Worm (Caenorhabditis elegans) whole organism, L1 larva: ENCODE data around the gene srx-58.
A peak's percentile ranks its signal among the peaks of the same experiment; 100 is the strongest.

Source experiments
- F16B12.6 ChIP-seq: fragments of 150-350 bp; optimal IDR thresholded peaks from 2 replicates; lab custom pipeline; 2014; ENCODE audit warnings: missing biosample characterization, missing genetic modification characterization
- blmp-1 ChIP-seq: fragments of 150-350 bp; optimal IDR thresholded peaks from 2 replicates; lab custom pipeline; 2014; ENCODE audit warnings: missing biosample characterization, missing genetic modification characterization
- ceh-88 ChIP-seq: fragments of 200-800 bp; sonication (Bioruptor generic); IDR thresholded peaks from 2 replicates; pipeline ENCODE4 v1.3.6; 2022; ENCODE audit warnings: missing genetic modification characterization, missing compliant biosample characterization
- ceh-90 ChIP-seq: sonication (generic microtip); optimal IDR thresholded peaks from 2 replicates; lab custom pipeline; 2016; ENCODE audit warnings: missing genetic modification characterization, missing compliant biosample characterization
- efl-1 ChIP-seq, 4 experiments: fragments of 150-350 bp; optimal IDR thresholded peaks in 3 of 4; peaks in 1 of 4; 1 replicate in 1 of 4; 2 replicates in 3 of 4; lab custom pipeline; 2014; ENCODE audit warnings: missing biosample characterization in 2 of 4, missing genetic modification characterization in 2 of 4, missing genetic modification reagents in 2 of 4
- egl-13 ChIP-seq: sonication (generic microtip); optimal IDR thresholded peaks from 2 replicates; lab custom pipeline; 2016; ENCODE audit warnings: missing genotype, missing genetic modification reagents, missing genetic modification characterization, missing compliant biosample characterization
- elt-2 ChIP-seq: sonication (generic microtip); optimal IDR thresholded peaks from 2 replicates; lab custom pipeline; 2016; ENCODE audit warnings: missing genetic modification characterization, mild to moderate bottlenecking, inconsistent platforms, missing compliant biosample characterization, missing genetic modification reagents
- elt-3 ChIP-seq, 6 experiments: fragments of 150-350 bp in 1 of 6; sonication (generic microtip); optimal IDR thresholded peaks; 2 replicates each; lab custom pipeline; 2017 to 2018; ENCODE audit warnings: missing biosample characterization in 6 of 6, missing genetic modification characterization in 6 of 6, inconsistent platforms in 1 of 6
- hlh-4 ChIP-seq: sonication (generic microtip); optimal IDR thresholded peaks from 2 replicates; lab custom pipeline; 2016; ENCODE audit warnings: mild to moderate bottlenecking, missing genetic modification characterization, missing compliant biosample characterization
- irx-1 ChIP-seq: sonication (generic microtip); optimal IDR thresholded peaks from 2 replicates; lab custom pipeline; 2016; ENCODE audit warnings: missing genetic modification characterization, missing compliant biosample characterization
- jun-1 ChIP-seq: fragments of 150-350 bp; optimal IDR thresholded peaks from 2 replicates; lab custom pipeline; 2014; ENCODE audit warnings: missing biosample characterization, missing genetic modification reagents, missing genetic modification characterization
- lin-13 ChIP-seq: fragments of 150-350 bp; optimal IDR thresholded peaks from 2 replicates; lab custom pipeline; 2014; ENCODE audit warnings: missing biosample characterization, missing genetic modification reagents, missing genetic modification characterization
- mdl-1 ChIP-seq, 2 experiments: fragments of 150-350 bp; optimal IDR thresholded peaks; 2 replicates each; lab custom pipeline; 2014 to 2017; ENCODE audit warnings: missing biosample characterization in 2 of 2, missing genetic modification characterization in 2 of 2, inconsistent platforms in 1 of 2
- nhr-19 ChIP-seq: fragments of 200-800 bp; sonication (Bioruptor generic); conservative IDR thresholded peaks from 2 replicates; pipeline ENCODE4 v1.3.6; 2022; ENCODE audit warnings: missing genetic modification characterization, missing compliant biosample characterization
- nhr-237 ChIP-seq: fragments of 150-350 bp; optimal IDR thresholded peaks from 2 replicates; lab custom pipeline; 2014; ENCODE audit warnings: missing biosample characterization, missing genetic modification characterization
- nhr-47 ChIP-seq: sonication (generic microtip); optimal IDR thresholded peaks from 2 replicates; lab custom pipeline; 2016; ENCODE audit warnings: mild to moderate bottlenecking, missing genetic modification characterization, moderate library complexity, missing compliant biosample characterization
- nhr-77 ChIP-seq: fragments of 150-350 bp; optimal IDR thresholded peaks from 2 replicates; lab custom pipeline; 2014; ENCODE audit warnings: missing biosample characterization, missing genetic modification characterization
- pax-3 ChIP-seq: fragments of 200-800 bp; sonication (Bioruptor generic); optimal IDR thresholded peaks from 2 replicates; lab custom pipeline; 2018; ENCODE audit warnings: mild to moderate bottlenecking, missing genetic modification characterization, moderate library complexity, missing compliant biosample characterization
- pqm-1 ChIP-seq: sonication (generic microtip); optimal IDR thresholded peaks from 3 replicates; lab custom pipeline; 2017; ENCODE audit warnings: missing biosample characterization, missing genetic modification characterization
- rnt-1 ChIP-seq: sonication (generic microtip); optimal IDR thresholded peaks from 2 replicates; lab custom pipeline; 2016; ENCODE audit warnings: mild to moderate bottlenecking, missing genetic modification characterization, moderate library complexity, missing compliant biosample characterization
- skn-1 ChIP-seq: fragments of 150-350 bp; optimal IDR thresholded peaks from 2 replicates; lab custom pipeline; 2014; ENCODE audit warnings: missing biosample characterization, missing genetic modification characterization
- sptf-1 ChIP-seq: fragments of 150-350 bp; optimal IDR thresholded peaks from 2 replicates; lab custom pipeline; 2014; ENCODE audit warnings: missing biosample characterization, missing genetic modification characterization
- tlp-1 ChIP-seq: fragments of 150-350 bp; optimal IDR thresholded peaks from 2 replicates; lab custom pipeline; 2014; ENCODE audit warnings: missing biosample characterization, missing genetic modification characterization
- unc-130 ChIP-seq: fragments of 150-350 bp; optimal IDR thresholded peaks from 2 replicates; lab custom pipeline; 2017; ENCODE audit warnings: missing biosample characterization, missing genetic modification characterization, inconsistent platforms
- unc-62 ChIP-seq: fragments of 150-350 bp; optimal IDR thresholded peaks from 2 replicates; lab custom pipeline; 2014; ENCODE audit warnings: missing biosample characterization, missing genetic modification reagents, missing genetic modification characterization
- vab-15 ChIP-seq: sonication (generic microtip); optimal IDR thresholded peaks from 2 replicates; lab custom pipeline; 2017; ENCODE audit warnings: missing genotype, mild to moderate bottlenecking, missing genetic modification characterization, missing compliant biosample characterization

The srx-58 gene

DNA sequence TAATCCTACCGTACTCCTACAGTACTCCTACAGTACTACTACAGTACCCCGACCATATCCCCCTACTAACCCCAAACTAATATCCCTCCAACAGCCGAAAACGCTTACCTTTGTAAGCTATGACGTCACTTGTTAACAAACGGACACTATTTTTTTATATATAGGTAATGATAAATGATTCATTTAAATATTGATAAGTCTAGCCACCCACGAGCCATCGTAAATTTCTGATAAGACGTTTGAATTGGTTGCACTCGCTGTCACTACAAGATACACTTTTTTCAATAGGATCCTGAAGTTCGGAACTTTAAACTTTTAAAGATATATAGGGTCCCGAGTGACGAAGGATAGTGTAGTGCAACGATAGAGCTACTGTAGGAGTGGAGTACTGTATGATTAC is 29.8 kb upstream of the srx-58 start, which contains the start of gene nhr-247:
TSS of gene nhr-247 (plus strand) at position 330 of the 400 bp plus-strand sequence.
- TF ChIP-seq elt-2 = peak; percentile 73

DNA sequence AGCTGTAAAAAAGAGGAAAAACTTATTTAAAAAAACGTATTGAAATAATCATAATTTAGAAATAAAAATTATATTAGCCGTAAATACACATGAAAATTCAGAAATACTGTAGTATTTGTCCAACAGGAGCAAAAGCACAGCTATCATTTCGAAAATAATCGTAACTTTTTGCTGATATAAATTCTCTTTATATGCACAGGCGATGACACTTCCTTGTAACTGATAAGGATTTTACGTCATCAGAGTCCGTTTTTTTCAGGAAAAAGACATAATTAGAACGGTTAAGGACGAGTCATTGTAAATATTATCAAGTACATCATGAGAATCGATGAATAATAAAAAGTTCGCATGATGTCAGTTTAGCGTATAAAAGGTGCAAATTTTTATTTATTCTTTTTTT is 29.1 kb upstream of the srx-58 start:
- TF ChIP-seq unc-130 (tag; lab: Kevin White, UChicago) = no peak
- no peak for TF ChIP-seq F16B12.6 (tag; lab: Kevin White, UChicago)
- peak; percentile 13 for TF ChIP-seq jun-1 (tag; lab: Kevin White, UChicago)
- TF ChIP-seq pqm-1 (tag; lab: Kevin White, UChicago) = peak; percentile 33
- no peak for TF ChIP-seq nhr-77 (tag; lab: Kevin White, UChicago)
- TF ChIP-seq tlp-1 (tag; lab: Kevin White, UChicago) = no peak
- peak; percentile 84 for TF ChIP-seq elt-2
- TF ChIP-seq, all 84 proteins: peak for 3

DNA sequence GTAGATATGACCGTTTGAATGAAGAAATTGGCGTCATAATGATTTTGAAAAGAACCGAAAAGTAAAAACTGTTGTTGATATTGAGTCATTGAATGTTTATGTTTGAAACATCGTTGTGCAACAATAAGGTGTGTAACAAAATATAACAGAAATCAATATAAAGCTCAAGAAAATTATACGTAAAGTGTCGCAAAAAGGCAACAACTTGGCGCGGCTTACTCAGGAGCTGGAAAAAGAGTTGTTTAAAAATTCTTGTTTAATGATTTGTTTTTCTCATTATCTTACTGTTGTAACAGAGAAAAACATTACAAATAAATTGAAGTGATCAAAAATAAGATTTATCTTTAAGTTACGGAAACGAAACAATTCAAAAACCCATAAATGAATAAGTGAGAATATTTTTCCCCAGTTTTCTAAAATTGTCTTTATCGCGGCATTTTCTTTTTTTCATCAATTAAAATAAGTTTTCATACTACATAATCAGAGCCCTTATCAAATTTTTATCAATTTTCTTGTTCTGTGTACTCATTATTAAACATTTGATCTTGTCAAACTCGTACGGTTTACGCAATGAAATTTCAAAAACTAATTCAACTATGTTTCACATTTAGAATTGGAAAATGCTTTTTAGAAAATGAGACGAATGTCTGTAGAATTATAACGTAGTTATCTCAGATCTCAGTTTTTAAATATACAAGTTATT is 24.6 kb upstream of the srx-58 start, which contains the start of gene ZK1037.6:
TSS of gene ZK1037.6 (minus strand) at position 51 of the 703 bp plus-strand sequence.
- no peak for TF ChIP-seq sptf-1 (tag; lab: Kevin White, UChicago)
- peak; percentile 90 for TF ChIP-seq elt-2
- peak; percentile 27 for TF ChIP-seq jun-1 (tag; lab: Kevin White, UChicago)
- no peak for TF ChIP-seq skn-1 (tag; lab: Kevin White, UChicago)
- TF ChIP-seq, all 84 proteins: peak for 2

DNA sequence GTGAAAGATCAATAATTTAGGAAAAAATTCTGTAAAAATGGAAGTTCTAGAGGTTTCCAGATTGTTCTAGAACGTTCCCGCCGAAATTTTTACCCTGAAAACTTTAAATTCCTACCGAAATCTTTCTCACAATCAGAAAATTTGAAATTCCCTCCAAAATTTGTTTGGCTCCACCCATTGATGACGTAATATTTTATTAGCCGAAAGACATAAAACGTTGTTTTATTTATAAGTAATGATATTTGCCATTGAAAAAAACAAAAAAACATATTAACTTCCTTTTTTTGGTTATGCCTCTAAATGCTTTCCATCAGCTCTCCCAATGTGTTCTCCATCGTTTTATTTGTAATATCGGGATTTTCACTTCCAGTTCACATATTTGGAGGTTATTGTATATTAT is 22.2 kb upstream of the srx-58 start, which contains the start of gene srh-295:
TSS of gene srh-295 (plus strand) at position 301 of the 400 bp plus-strand sequence.
- TF ChIP-seq lin-13 (GFP tag; lab: Kevin White, UChicago) (no peak), rnt-1 (no peak), blmp-1 (tag; lab: Kevin White, UChicago) (no peak), nhr-47 (tag; lab: Kevin White, UChicago) (no peak), egl-13 (tag; lab: Kevin White, UChicago) (no peak), unc-130 (tag; lab: Kevin White, UChicago) (no peak), pqm-1 (tag; lab: Kevin White, UChicago) (no peak), vab-15 (tag; lab: Kevin White, UChicago) (no peak), F16B12.6 (tag; lab: Kevin White, UChicago) (no peak), unc-62 (GFP tag; lab: Kevin White, UChicago) (no peak), nhr-237 (tag; lab: Kevin White, UChicago) (no peak), irx-1 (tag; lab: Kevin White, UChicago) (no peak), jun-1 (tag; lab: Kevin White, UChicago) (no peak), mdl-1 (tag; optimal IDR thresholded peaks at IDR 0.05; lab: Kevin White, UChicago) (no peak)

DNA sequence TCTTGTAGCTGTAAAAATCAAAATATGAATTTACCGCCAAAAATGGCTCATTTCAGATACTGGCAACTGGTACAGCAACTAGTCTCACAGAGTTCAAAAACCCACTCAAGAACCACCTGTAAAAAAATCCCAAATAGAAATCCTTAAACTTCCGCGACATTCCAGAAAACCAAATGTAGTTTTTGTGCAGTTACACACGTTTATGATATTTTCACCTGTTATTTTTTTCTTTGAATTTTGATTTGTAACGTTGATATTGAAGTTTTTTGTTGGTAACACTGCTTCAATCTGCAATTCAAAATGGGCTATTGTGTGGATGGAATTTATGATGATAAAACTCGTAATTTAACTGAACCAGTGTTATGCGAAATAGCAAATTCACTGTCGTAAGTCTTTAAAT is 19.6 kb upstream of the srx-58 start, which contains the start of gene srw-113:
TSS of gene srw-113 (plus strand) at position 301 of the 400 bp plus-strand sequence.
- TF ChIP-seq elt-3 (tag; optimal IDR thresholded peaks at IDR 0.05; lab: Kevin White, UChicago) = no peak
- TF ChIP-seq ceh-90 (tag; lab: Kevin White, UChicago) = no peak
- no peak for TF ChIP-seq hlh-4 (tag; lab: Kevin White, UChicago)
- no peak for TF ChIP-seq nhr-77 (tag; lab: Kevin White, UChicago)
- TF ChIP-seq pax-3 (tag; lab: Kevin White, UChicago) = no peak
- TF ChIP-seq efl-1 (optimal IDR thresholded peaks at IDR 0.05; lab: Kevin White, UChicago) = no peak
- peak in 1 of 2 experiments; percentile 13 for TF ChIP-seq efl-1 (GFP tag; optimal IDR thresholded peaks at IDR 0.05 in 1 of 2; lab: Kevin White, UChicago)
- no peak for TF ChIP-seq ceh-88 (GFP tag; lab: Robert Waterston, UW)
- no peak for TF ChIP-seq tlp-1 (tag; lab: Kevin White, UChicago)
- TF ChIP-seq, all 84 proteins: peak for 1

DNA sequence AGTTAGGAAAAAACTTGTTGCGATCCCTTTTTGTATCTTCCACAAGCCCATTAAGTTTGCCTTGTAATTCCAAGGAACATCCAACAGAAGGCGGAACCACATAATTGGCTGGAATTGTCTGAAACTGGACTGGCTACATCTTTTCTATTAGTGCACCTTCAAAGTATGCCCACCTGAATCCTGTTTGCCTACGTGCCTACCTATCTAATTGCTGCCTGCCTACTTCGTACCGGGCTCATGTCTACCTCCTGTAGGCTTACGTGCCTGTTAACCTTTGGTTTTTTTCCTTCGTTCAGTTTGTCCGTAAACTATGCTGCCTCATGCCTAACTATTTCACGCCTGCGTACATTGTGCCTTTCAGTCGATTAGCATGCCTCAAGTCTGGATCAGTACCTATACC is 15.1 kb upstream of the srx-58 start, which contains the start of gene wrt-7:
TSS of gene wrt-7 (minus strand) at position 101 of the 400 bp plus-strand sequence.
- peak; percentile 21 for TF ChIP-seq pax-3 (tag; lab: Kevin White, UChicago)
- TF ChIP-seq nhr-19 = no peak
- TF ChIP-seq, all 84 proteins: peak for 1
